Fruit fly (Drosophila melanogaster) whole organism: ENCODE data around the gene CG3847.

Source experiments
- CG8478 ChIP-seq: fragments of >200 bp; optimal IDR thresholded peaks from 2 replicates; lab custom pipeline; 2018; ENCODE audit warnings: inconsistent platforms
- Dll ChIP-seq: fragments of >200 bp; optimal IDR thresholded peaks from 2 replicates; lab custom pipeline; 2017
- EcR ChIP-seq, 2 experiments: fragments of >200 bp; optimal IDR thresholded peaks; 2 replicates each; lab custom pipeline; 2017; ENCODE audit warnings: missing biosample characterization in 2 of 2, missing genetic modification characterization in 2 of 2, missing genetic modification reagents in 2 of 2
- pan ChIP-seq: fragments of >200 bp; optimal IDR thresholded peaks from 2 replicates; lab custom pipeline; 2017

- no peak for TF ChIP-seq CG8478 (lab: Kevin White, UChicago)
- TF ChIP-seq EcR (GFP tag; optimal IDR thresholded peaks at IDR 0.05; lab: Kevin White, UChicago) = no peak
- TF ChIP-seq pan = no peak
- TF ChIP-seq Dll (lab: Kevin White, UChicago) = no peak
These were observed 7.3 kb downstream of the CG3847 start for dm6 chrX:6354163-6354562.
